Fruit fly (Drosophila melanogaster): Measurements from ENCODE around the gene Ubc84D.
A peak's percentile ranks its signal among the peaks of the same experiment; 100 is the strongest.

Gene Ubc84D

dm6 chr3R:7500513-7500912 lies 18.7 kb downstream of the Ubc84D start (continued):
- TF ChIP-seq Rx (GFP tag; IDR thresholded peaks at IDR 0.05) (no peak), btn (GFP tag; optimal IDR thresholded peaks at IDR 0.05) (no peak), Antp (GFP tag; optimal IDR thresholded peaks at IDR 0.05) (no peak), Mad (GFP tag; optimal IDR thresholded peaks at IDR 0.05) (no peak), kni (GFP tag; optimal IDR thresholded peaks at IDR 0.05) (no peak), dpn (GFP tag; optimal IDR thresholded peaks at IDR 0.05) (peak in 1 of 2 experiments; percentile 51), disco-r (GFP tag; optimal IDR thresholded peaks at IDR 0.05) (no peak), vfl (GFP tag; optimal IDR thresholded peaks at IDR 0.05) (no peak), row (GFP tag; IDR thresholded peaks at IDR 0.05) (peak; percentile 70), rib (GFP tag; IDR thresholded peaks at IDR 0.05) (no peak), CG8359 (GFP tag; optimal IDR thresholded peaks at IDR 0.05; ENCODE audit: borderline replicate concordance) (no peak), CG7271 (tag; optimal IDR thresholded peaks at IDR 0.05) (no peak), seq (GFP tag; IDR thresholded peaks at IDR 0.05) (no peak), CG6254 (GFP tag; optimal IDR thresholded peaks at IDR 0.05) (no peak), Dfd (GFP tag; optimal IDR thresholded peaks at IDR 0.05) (no peak), CG2120 (GFP tag; optimal IDR thresholded peaks at IDR 0.05) (peak; percentile 76), gcm (GFP tag; optimal IDR thresholded peaks at IDR 0.05) (no peak), sug (tag; optimal IDR thresholded peaks at IDR 0.05) (no peak), CG7745 (tag; optimal IDR thresholded peaks at IDR 0.05) (no peak), ham (GFP tag; IDR thresholded peaks at IDR 0.05) (no peak), ase (GFP tag; IDR thresholded peaks at IDR 0.05) (no peak), CG14860 (GFP tag; IDR thresholded peaks at IDR 0.05; ENCODE audit: partially characterized antibody) (no peak), tap (tag; optimal IDR thresholded peaks at IDR 0.05) (no peak), Asciz (GFP tag; optimal IDR thresholded peaks at IDR 0.05) (no peak), schlank (tag; optimal IDR thresholded peaks at IDR 0.05) (no peak), hbn (GFP tag; IDR thresholded peaks at IDR 0.05; ENCODE audit: partially characterized antibody) (no peak), Lpt (GFP tag; optimal IDR thresholded peaks at IDR 0.05) (no peak), lov (optimal IDR thresholded peaks at IDR 0.05) (no peak), lov (GFP tag; IDR thresholded peaks at IDR 0.05) (no peak), HLH3B (GFP tag; IDR thresholded peaks at IDR 0.05) (0 out of 2 replicates have a peak, but pooled peaks have one; percentile 23), nmo (GFP tag; optimal IDR thresholded peaks at IDR 0.05) (peak; percentile 16), hb (GFP tag; IDR thresholded peaks at IDR 0.05; ENCODE audit: partially characterized antibody) (no peak), CG4424 (GFP tag; optimal IDR thresholded peaks at IDR 0.05) (no peak), CG3726 (GFP tag; IDR thresholded peaks at IDR 0.05) (no peak), chm (GFP tag; IDR thresholded peaks at IDR 0.05) (no peak), lmd (GFP tag; IDR thresholded peaks at IDR 0.05) (peak; percentile 24; the same call in 1 of the 2 replicates), Doc3 (GFP tag; IDR thresholded peaks at IDR 0.05; ENCODE audit: partially characterized antibody) (no peak), ATbp (GFP tag; optimal IDR thresholded peaks at IDR 0.05) (no peak), sim (GFP tag; IDR thresholded peaks at IDR 0.05) (no peak), sisA (GFP tag; IDR thresholded peaks at IDR 0.05) (no peak), CG10462 (GFP tag; optimal IDR thresholded peaks at IDR 0.05) (no peak), CG8388 (GFP tag; optimal IDR thresholded peaks at IDR 0.05) (no peak), knrl (GFP tag; IDR thresholded peaks at IDR 0.05; ENCODE audit: partially characterized antibody) (no peak), Doc2 (GFP tag; IDR thresholded peaks at IDR 0.05) (no peak), H2.0 (GFP tag; IDR thresholded peaks at IDR 0.05) (peak; percentile 54), sob (GFP tag; IDR thresholded peaks at IDR 0.05) (peak; percentile 43; the same call in 1 of the 2 replicates), Fer1 (GFP tag; optimal IDR thresholded peaks at IDR 0.05) (no peak), chinmo (GFP tag; IDR thresholded peaks at IDR 0.05; ENCODE audit: partially characterized antibody) (no peak), onecut (GFP tag; IDR thresholded peaks at IDR 0.05) (no peak), CG12155 (GFP tag; optimal IDR thresholded peaks at IDR 0.05) (peak; percentile 42), pfk (GFP tag; optimal IDR thresholded peaks at IDR 0.05) (no peak), Dad (GFP tag; optimal IDR thresholded peaks at IDR 0.05) (no peak)
